Worm (Caenorhabditis elegans): Measurements from ENCODE around the gene med-2.
A peak's percentile ranks its signal among the peaks of the same experiment; 100 is the strongest.

The med-2 gene

ce11 chrIII:6887574-6887973 lies 3.3 kb downstream of the med-2 start (continued):
- TF ChIP-seq ahr-1 (tag; optimal IDR thresholded peaks at IDR 0.05) (no peak), nhr-232 (tag; optimal IDR thresholded peaks at IDR 0.05) (peak; percentile 79), fax-1 (tag; optimal IDR thresholded peaks at IDR 0.05) (peak; percentile 55), ceh-31 (tag; optimal IDR thresholded peaks at IDR 0.05) (peak; percentile 55), unc-3 (GFP tag; conservative IDR thresholded peaks at IDR 0.05) (peak; percentile 52; the same call in 1 of the 2 replicates), unc-3 (tag; optimal IDR thresholded peaks at IDR 0.05) (peak; percentile 44), hlh-8 (tag; optimal IDR thresholded peaks at IDR 0.05) (peak; percentile 53), elt-2 (tag; optimal IDR thresholded peaks at IDR 0.05) (peak; percentile 72), npax-4 (tag; optimal IDR thresholded peaks at IDR 0.05) (peak; percentile 56), ceh-30 (tag; optimal IDR thresholded peaks at IDR 0.05) (no peak), Y22D7AL.16 (tag; optimal IDR thresholded peaks at IDR 0.05) (peak; percentile 54), ceh-24 (tag; optimal IDR thresholded peaks at IDR 0.05) (no peak), pag-3 (tag; optimal IDR thresholded peaks at IDR 0.05; ENCODE audit: borderline replicate concordance) (no peak), syd-9 (tag; optimal IDR thresholded peaks at IDR 0.05) (peak; percentile 63), zip-5 (tag; optimal IDR thresholded peaks at IDR 0.05) (peak; percentile 33), fkh-6 (tag; optimal IDR thresholded peaks at IDR 0.05) (peak; percentile 41), ceh-2 (tag; optimal IDR thresholded peaks at IDR 0.05) (peak; percentile 27), rnt-1 (tag; optimal IDR thresholded peaks at IDR 0.05) (peak; percentile 67), pros-1 (tag; optimal IDR thresholded peaks at IDR 0.05) (no peak), sdc-2 (tag; optimal IDR thresholded peaks at IDR 0.05) (peak; percentile 68), ref-2 (tag; optimal IDR thresholded peaks at IDR 0.05) (peak; percentile 61), pax-1 (tag; optimal IDR thresholded peaks at IDR 0.05) (no peak), K02D7.2 (tag; optimal IDR thresholded peaks at IDR 0.05) (peak; percentile 52), F13H6.1 (tag; optimal IDR thresholded peaks at IDR 0.05) (peak; percentile 33), nhr-11 (tag; optimal IDR thresholded peaks at IDR 0.05) (no peak)

- TF ChIP-seq T23F11.4 (GFP tag; optimal IDR thresholded peaks at IDR 0.05) (no peak), dve-1 (tag; optimal IDR thresholded peaks at IDR 0.05) (peak; percentile 12), ref-2 (tag; optimal IDR thresholded peaks at IDR 0.05) (peak; percentile 17), C38D4.7 (GFP tag; optimal IDR thresholded peaks at IDR 0.05) (no peak)
Measured at ce11 chrIII:6888497-6888896, 4.2 kb downstream of the med-2 start.

- TF ChIP-seq ztf-16 (tag; optimal IDR thresholded peaks at IDR 0.05), result no peak
- TF ChIP-seq fkh-6 (tag; optimal IDR thresholded peaks at IDR 0.05), result no peak
- TF ChIP-seq elt-4 (tag; optimal IDR thresholded peaks at IDR 0.05), result no peak
- no peak for TF ChIP-seq ets-4 (tag; optimal IDR thresholded peaks at IDR 0.05)
- TF ChIP-seq ceh-45 (GFP tag; IDR thresholded peaks at IDR 0.05), result no peak
- TF ChIP-seq pqm-1 (tag; optimal IDR thresholded peaks at IDR 0.05), result no peak
- no peak for TF ChIP-seq sox-4 (tag; optimal IDR thresholded peaks at IDR 0.05)
- TF ChIP-seq pha-2 (tag; optimal IDR thresholded peaks at IDR 0.05), result no peak
- no peak for TF ChIP-seq tbx-2 (tag; optimal IDR thresholded peaks at IDR 0.05)
- TF ChIP-seq lin-11 (tag; optimal IDR thresholded peaks at IDR 0.05), result no peak
- TF ChIP-seq ceh-19 (GFP tag; optimal IDR thresholded peaks at IDR 0.05), result no peak
Measured at ce11 chrIII:6888999-6889824, 4.9 kb downstream of the med-2 start, which contains the start of the genes brd-1 and K04C2.2. Gene brd-1 (minus strand): TSS chrIII:6889504. Gene K04C2.2 (plus strand): TSS chrIII:6889774.

ce11 chrIII:6891560-6891959 lies 7.3 kb downstream of the med-2 start, which contains the start of gene K04C2.5:
Gene K04C2.5 (minus strand): TSS chrIII:6891660.
- TF ChIP-seq ceh-45 (GFP tag; IDR thresholded peaks at IDR 0.05) (no peak), ceh-19 (GFP tag; optimal IDR thresholded peaks at IDR 0.05) (no peak), F13H6.1 (tag; optimal IDR thresholded peaks at IDR 0.05) (no peak), K09A11.1 (tag; optimal IDR thresholded peaks at IDR 0.05; ENCODE audit: insufficient read depth) (no peak), ttx-3 (tag; optimal IDR thresholded peaks at IDR 0.05) (no peak), ceh-9 (tag; optimal IDR thresholded peaks at IDR 0.05) (no peak), tbx-7 (tag; optimal IDR thresholded peaks at IDR 0.05) (no peak), pat-9 (tag; optimal IDR thresholded peaks at IDR 0.05) (no peak), pha-4 (tag; optimal IDR thresholded peaks at IDR 0.05) (no peak), fkh-6 (tag; optimal IDR thresholded peaks at IDR 0.05) (no peak), hlh-6 (tag; optimal IDR thresholded peaks at IDR 0.05) (no peak)
